Worm (Caenorhabditis elegans) whole organism, young adult: ENCODE results near the gene Y66D12A.7.

Experiments
- Y56A3A.18 ChIP-seq: fragments of 200-800 bp; sonication (Bioruptor generic); IDR thresholded peaks from 2 replicates; pipeline ENCODE4 v1.3.6; 2022; ENCODE audit warnings: missing genetic modification reagents, missing genetic modification characterization, missing compliant biosample characterization
- akir-1 ChIP-seq: fragments of 200-800 bp; sonication (Bioruptor generic); optimal IDR thresholded peaks from 2 replicates; lab custom pipeline; 2018; ENCODE audit warnings: mild to moderate bottlenecking, missing genetic modification characterization, moderate library complexity, missing compliant biosample characterization
- dox-1 ChIP-seq: fragments of 200-800 bp; sonication (Bioruptor generic); IDR thresholded peaks from 2 replicates; pipeline ENCODE4 v1.3.6; 2022; ENCODE audit warnings: missing genetic modification reagents, missing genetic modification characterization, missing compliant biosample characterization
- nfyb-1 ChIP-seq: fragments of 200-800 bp; sonication (Bioruptor generic); IDR thresholded peaks from 2 replicates; pipeline ENCODE4 v1.3.6; 2022; ENCODE audit warnings: missing genetic modification reagents, missing genetic modification characterization, missing compliant biosample characterization
- somi-1 ChIP-seq: fragments of 200-800 bp; sonication (Bioruptor generic); optimal IDR thresholded peaks from 2 replicates; lab custom pipeline; 2018; ENCODE audit warnings: mild to moderate bottlenecking, missing genetic modification characterization, missing compliant biosample characterization
- tbx-9 ChIP-seq: sonication (generic microtip); optimal IDR thresholded peaks from 2 replicates; lab custom pipeline; 2016; ENCODE audit warnings: borderline replicate concordance, missing genetic modification characterization, inconsistent platforms, missing compliant biosample characterization
- unc-62 ChIP-seq: fragments of 150-350 bp; optimal IDR thresholded peaks from 2 replicates; lab custom pipeline; 2014; ENCODE audit warnings: missing biosample characterization, missing genetic modification reagents, missing genetic modification characterization
- ztf-28 ChIP-seq: fragments of 200-800 bp; sonication (Bioruptor generic); IDR thresholded peaks from 2 replicates; pipeline ENCODE4 v1.3.6; 2022; ENCODE audit warnings: missing genetic modification reagents, missing genetic modification characterization, missing compliant biosample characterization

DNA sequence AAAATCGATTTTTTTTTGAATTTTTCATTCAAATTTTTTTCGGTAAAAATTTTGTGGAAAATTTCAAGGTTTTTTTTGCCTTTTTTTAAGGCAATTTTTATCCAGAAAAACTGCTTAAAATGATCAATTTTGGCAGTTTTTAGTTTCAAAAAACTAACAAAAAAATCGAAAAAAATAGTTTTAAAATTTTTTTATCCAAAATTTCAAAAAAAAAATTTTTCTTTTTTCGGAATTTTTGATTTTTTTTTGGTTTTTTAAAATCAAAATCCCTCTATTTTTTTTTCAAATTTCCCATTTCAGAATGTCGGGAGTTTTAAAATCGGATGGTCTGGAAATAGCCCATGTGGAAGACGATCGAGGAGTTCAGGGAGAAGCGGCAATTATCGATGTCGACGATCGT is 6.4 kb downstream of the Y66D12A.7 start, which contains the start of gene Y66D12A.8:
- no peak for TF ChIP-seq ztf-28 (GFP tag; lab: Robert Waterston, UW)
- TF ChIP-seq dox-1 (GFP tag; lab: Robert Waterston, UW) = no peak
- TF ChIP-seq akir-1 = no peak
- no peak for TF ChIP-seq somi-1 (GFP tag; lab: Kevin White, UChicago)
- TF ChIP-seq Y56A3A.18 (GFP tag; lab: Robert Waterston, UW) = no peak
- TF ChIP-seq unc-62 (GFP tag; lab: Kevin White, UChicago) = no peak
- no peak for TF ChIP-seq tbx-9 (tag; lab: Kevin White, UChicago)
- TF ChIP-seq nfyb-1 (GFP tag; lab: Robert Waterston, UW) = no peak
